Fruit fly (Drosophila melanogaster) whole organism, embryonic: ENCODE data around the gene CG9590.
A peak's percentile ranks its signal among the peaks of the same experiment; 100 is the strongest.

Experiments
- Adf1 ChIP-seq: fragments of 200-800 bp; sonication (Bioruptor generic); IDR thresholded peaks from 2 replicates; pipeline ENCODE4 v1.3.6; 2022; ENCODE audit warnings: missing biosample characterization, missing genetic modification characterization
- CG10267 ChIP-seq: fragments of 200-800 bp; sonication (Bioruptor generic); optimal IDR thresholded peaks from 2 replicates; lab custom pipeline; 2018; ENCODE audit warnings: missing biosample characterization, mild to moderate bottlenecking, missing genetic modification characterization, moderate library complexity
- CG12071 ChIP-seq: fragments of 200-800 bp; sonication (Bioruptor generic); optimal IDR thresholded peaks from 3 replicates; lab custom pipeline; 2018; ENCODE audit warnings: missing biosample characterization, mild to moderate bottlenecking, missing genetic modification characterization
- CG12659 ChIP-seq: fragments of 200-800 bp; sonication (Bioruptor generic); optimal IDR thresholded peaks from 3 replicates; lab custom pipeline; 2017; ENCODE audit warnings: mild to moderate bottlenecking, missing biosample characterization, missing genetic modification reagents, missing genetic modification characterization
- CG14860 ChIP-seq: fragments of 200-800 bp; sonication (Bioruptor generic); IDR thresholded peaks from 3 replicates; pipeline ENCODE4 v1.3.6; 2022; ENCODE audit warnings: missing biosample characterization, missing genetic modification characterization; ENCODE audit not compliant: partially characterized antibody
- CG17912 ChIP-seq: fragments of 200-800 bp; sonication (Bioruptor generic); optimal IDR thresholded peaks from 2 replicates; lab custom pipeline; 2018; ENCODE audit warnings: missing biosample characterization, mild to moderate bottlenecking, missing genetic modification characterization
- CG18011 ChIP-seq: fragments of 200-800 bp; sonication (Bioruptor generic); optimal IDR thresholded peaks from 2 replicates; lab custom pipeline; 2017; ENCODE audit warnings: missing biosample characterization, missing genetic modification characterization, mild to moderate bottlenecking, moderate library complexity, missing genotype
- CG2116 ChIP-seq: fragments of 200-800 bp; sonication (Bioruptor generic); optimal IDR thresholded peaks from 3 replicates; lab custom pipeline; 2018; ENCODE audit warnings: missing biosample characterization, mild to moderate bottlenecking, missing genetic modification characterization
- CG30403 ChIP-seq: fragments of 200-800 bp; sonication (Bioruptor generic); optimal IDR thresholded peaks from 3 replicates; lab custom pipeline; 2016; ENCODE audit warnings: missing biosample characterization, missing genetic modification characterization
- CG32772 ChIP-seq: fragments of 200-800 bp; sonication (Bioruptor generic); IDR thresholded peaks from 2 replicates; pipeline ENCODE4 v1.3.6; 2022; ENCODE audit warnings: missing biosample characterization, missing genetic modification characterization
- CG3407 ChIP-seq: fragments of 200-800 bp; sonication (Bioruptor generic); optimal IDR thresholded peaks from 2 replicates; lab custom pipeline; 2018; ENCODE audit warnings: missing biosample characterization, mild to moderate bottlenecking, missing genetic modification characterization
- CG7357 ChIP-seq: fragments of 200-800 bp; sonication (Bioruptor generic); IDR thresholded peaks from 3 replicates; pipeline ENCODE4 v1.3.6; 2022; ENCODE audit warnings: missing biosample characterization, missing genetic modification characterization
- CG8290 ChIP-seq, 3 experiments: fragments of 200-800 bp; sonication (Bioruptor generic); optimal IDR thresholded peaks; 2 replicates each; lab custom pipeline; 2016 to 2019; ENCODE audit warnings: missing biosample characterization in 3 of 3, missing genetic modification characterization in 3 of 3, mild to moderate bottlenecking in 2 of 3, moderate library complexity in 1 of 3
- CG8388 ChIP-seq: fragments of 200-800 bp; sonication (Bioruptor generic); optimal IDR thresholded peaks from 2 replicates; lab custom pipeline; 2019; ENCODE audit warnings: missing biosample characterization, mild to moderate bottlenecking, missing genetic modification characterization, moderate library complexity
- CG9817 ChIP-seq: fragments of 200-800 bp; sonication (Bioruptor generic); optimal IDR thresholded peaks from 2 replicates; lab custom pipeline; 2018; ENCODE audit warnings: missing biosample characterization, mild to moderate bottlenecking, missing genetic modification characterization, moderate library complexity
- Dll ChIP-seq: fragments of 200-800 bp; sonication (Bioruptor generic); IDR thresholded peaks from 4 replicates; pipeline ENCODE4 v1.3.6; 2022; ENCODE audit warnings: missing biosample characterization, missing genetic modification characterization; ENCODE audit not compliant: partially characterized antibody
- Doc2 ChIP-seq: fragments of 200-800 bp; sonication (Bioruptor generic); IDR thresholded peaks from 2 replicates; pipeline ENCODE4 v1.3.6; 2022; ENCODE audit warnings: missing biosample characterization, missing genetic modification characterization
- Dp ChIP-seq: fragments of 200-800 bp; sonication (Bioruptor generic); optimal IDR thresholded peaks from 2 replicates; lab custom pipeline; 2018; ENCODE audit warnings: missing biosample characterization, mild to moderate bottlenecking, missing genetic modification characterization, moderate library complexity
- E2f2 ChIP-seq: fragments of 200-800 bp; sonication (Bioruptor generic); IDR thresholded peaks from 2 replicates; pipeline ENCODE4 v1.3.6; 2022; ENCODE audit warnings: missing biosample characterization, missing genetic modification characterization
- Fer3 ChIP-seq: fragments of 200-800 bp; sonication (Bioruptor generic); optimal IDR thresholded peaks from 2 replicates; lab custom pipeline; 2018; ENCODE audit warnings: missing biosample characterization, mild to moderate bottlenecking, missing genetic modification characterization, moderate library complexity
- Jarid2 ChIP-seq: fragments of 200-800 bp; sonication (Bioruptor generic); optimal IDR thresholded peaks from 3 replicates; lab custom pipeline; 2017; ENCODE audit warnings: mild to moderate bottlenecking, missing biosample characterization, missing genetic modification reagents, missing genetic modification characterization
- NC2α ChIP-seq: fragments of 200-800 bp; sonication (Bioruptor generic); optimal IDR thresholded peaks from 2 replicates; lab custom pipeline; 2016; ENCODE audit warnings: missing biosample characterization, missing genetic modification characterization
- Oaz ChIP-seq: fragments of 200-800 bp; sonication (Bioruptor generic); IDR thresholded peaks from 2 replicates; pipeline ENCODE4 v1.3.6; 2022; ENCODE audit warnings: missing biosample characterization, missing genetic modification characterization
- Scr ChIP-seq: fragments of 200-800 bp; sonication (Bioruptor generic); IDR thresholded peaks from 2 replicates; pipeline ENCODE4 v1.3.6; 2022; ENCODE audit warnings: missing biosample characterization, missing genetic modification characterization; ENCODE audit not compliant: partially characterized antibody
- Xrp1 ChIP-seq: fragments of 200-800 bp; sonication (Bioruptor generic); IDR thresholded peaks from 2 replicates; pipeline ENCODE4 v1.3.6; 2022; ENCODE audit warnings: missing biosample characterization, missing genetic modification characterization
- ac ChIP-seq: fragments of 200-800 bp; sonication (Bioruptor generic); optimal IDR thresholded peaks from 3 replicates; lab custom pipeline; 2017; ENCODE audit warnings: missing biosample characterization, mild to moderate bottlenecking, missing genetic modification characterization
- chinmo ChIP-seq: fragments of 200-800 bp; sonication (Bioruptor generic); IDR thresholded peaks from 4 replicates; pipeline ENCODE4 v1.3.6; 2022; ENCODE audit warnings: missing biosample characterization, missing genetic modification characterization; ENCODE audit not compliant: partially characterized antibody
- dmrt11E ChIP-seq: fragments of 200-800 bp; sonication (Bioruptor generic); optimal IDR thresholded peaks from 3 replicates; lab custom pipeline; 2018; ENCODE audit warnings: missing biosample characterization, mild to moderate bottlenecking, missing genetic modification characterization, moderate library complexity
- exex ChIP-seq: fragments of 200-800 bp; sonication (Bioruptor generic); optimal IDR thresholded peaks from 4 replicates; lab custom pipeline; 2018; ENCODE audit warnings: missing biosample characterization, mild to moderate bottlenecking, missing genetic modification characterization, moderate library complexity
- ftz-f1 ChIP-seq: fragments of 200-800 bp; sonication (Bioruptor generic); optimal IDR thresholded peaks from 2 replicates; lab custom pipeline; 2016; ENCODE audit warnings: missing biosample characterization, missing genetic modification characterization
- fu2 ChIP-seq: fragments of 200-800 bp; sonication (Bioruptor generic); optimal IDR thresholded peaks from 2 replicates; lab custom pipeline; 2016; ENCODE audit warnings: missing biosample characterization, missing genetic modification characterization
- gcm2 ChIP-seq: fragments of 200-800 bp; sonication (Bioruptor generic); optimal IDR thresholded peaks from 2 replicates; lab custom pipeline; 2016; ENCODE audit warnings: missing biosample characterization, missing genetic modification characterization
- grau ChIP-seq: fragments of 200-800 bp; optimal IDR thresholded peaks from 3 replicates; lab custom pipeline; 2019; ENCODE audit warnings: missing biosample characterization, mild to moderate bottlenecking, missing genetic modification characterization, moderate library complexity
- hbn ChIP-seq: fragments of 200-800 bp; sonication (Bioruptor generic); IDR thresholded peaks from 2 replicates; pipeline ENCODE4 v1.3.6; 2022; ENCODE audit warnings: missing biosample characterization, missing genetic modification characterization; ENCODE audit not compliant: partially characterized antibody
- inv ChIP-seq: fragments of 200-800 bp; sonication (Bioruptor generic); IDR thresholded peaks from 2 replicates; pipeline ENCODE4 v1.3.6; 2022; ENCODE audit warnings: missing biosample characterization, missing genetic modification characterization; ENCODE audit not compliant: partially characterized antibody
- jumu ChIP-seq: fragments of 200-800 bp; sonication (Bioruptor generic); optimal IDR thresholded peaks from 3 replicates; lab custom pipeline; 2016; ENCODE audit warnings: missing biosample characterization, missing genetic modification characterization
- nau ChIP-seq: fragments of 200-800 bp; sonication (Bioruptor generic); optimal IDR thresholded peaks from 3 replicates; lab custom pipeline; 2017; ENCODE audit warnings: missing biosample characterization, mild to moderate bottlenecking, missing genetic modification characterization, missing genetic modification reagents
- schlank ChIP-seq: fragments of 200-800 bp; sonication (Bioruptor generic); optimal IDR thresholded peaks from 2 replicates; lab custom pipeline; 2018; ENCODE audit warnings: missing biosample characterization, mild to moderate bottlenecking, missing genetic modification characterization
- sens ChIP-seq: fragments of 200-800 bp; sonication (Bioruptor generic); peaks from one replicate; lab custom pipeline; 2016; ENCODE audit warnings: missing biosample characterization, missing genetic modification characterization
- shn ChIP-seq: fragments of 200-800 bp; sonication (Bioruptor generic); optimal IDR thresholded peaks from 3 replicates; lab custom pipeline; 2016; ENCODE audit warnings: missing biosample characterization, missing genetic modification characterization
- sna ChIP-seq: fragments of 200-800 bp; sonication (Bioruptor generic); IDR thresholded peaks from 2 replicates; pipeline ENCODE4 v1.3.6; 2022; ENCODE audit warnings: missing biosample characterization, missing genetic modification characterization; ENCODE audit not compliant: partially characterized antibody
- so ChIP-seq: fragments of 200-800 bp; sonication (Bioruptor generic); IDR thresholded peaks from 3 replicates; pipeline ENCODE4 v1.3.6; 2022; ENCODE audit warnings: missing biosample characterization, missing genetic modification characterization
- sob ChIP-seq: fragments of 200-800 bp; sonication (Bioruptor generic); IDR thresholded peaks from 2 replicates; pipeline ENCODE4 v1.3.6; 2022; ENCODE audit warnings: missing biosample characterization, missing genetic modification characterization
- tgo ChIP-seq: fragments of 200-800 bp; sonication (Bioruptor generic); IDR thresholded peaks from 3 replicates; pipeline ENCODE4 v1.3.6; 2022; ENCODE audit warnings: missing biosample characterization, missing genetic modification characterization
- tna ChIP-seq: fragments of 200-800 bp; sonication (Bioruptor generic); IDR thresholded peaks from 2 replicates; pipeline ENCODE4 v1.3.6; 2022; ENCODE audit warnings: missing biosample characterization, missing genetic modification characterization; ENCODE audit not compliant: partially characterized antibody
- tx ChIP-seq: fragments of 200-800 bp; sonication (Bioruptor generic); optimal IDR thresholded peaks from 2 replicates; lab custom pipeline; 2016; ENCODE audit warnings: missing biosample characterization, missing genetic modification characterization
- unc-4 ChIP-seq: fragments of 200-800 bp; sonication (Bioruptor generic); IDR thresholded peaks from 2 replicates; pipeline ENCODE4 v1.3.6; 2022; ENCODE audit warnings: missing biosample characterization, missing genetic modification characterization; ENCODE audit not compliant: partially characterized antibody
- yki ChIP-seq: fragments of >200 bp; optimal IDR thresholded peaks from 3 replicates; lab custom pipeline; 2018
- zen ChIP-seq: fragments of 200-800 bp; sonication (Bioruptor generic); optimal IDR thresholded peaks from 3 replicates; lab custom pipeline; 2018; ENCODE audit warnings: missing biosample characterization, mild to moderate bottlenecking, missing genetic modification characterization, moderate library complexity
- zen2 ChIP-seq: fragments of 200-800 bp; sonication (Bioruptor generic); IDR thresholded peaks from 3 replicates; pipeline ENCODE4 v1.3.6; 2022; ENCODE audit warnings: missing biosample characterization, missing genetic modification characterization; ENCODE audit not compliant: partially characterized antibody

The CG9590 gene

DNA sequence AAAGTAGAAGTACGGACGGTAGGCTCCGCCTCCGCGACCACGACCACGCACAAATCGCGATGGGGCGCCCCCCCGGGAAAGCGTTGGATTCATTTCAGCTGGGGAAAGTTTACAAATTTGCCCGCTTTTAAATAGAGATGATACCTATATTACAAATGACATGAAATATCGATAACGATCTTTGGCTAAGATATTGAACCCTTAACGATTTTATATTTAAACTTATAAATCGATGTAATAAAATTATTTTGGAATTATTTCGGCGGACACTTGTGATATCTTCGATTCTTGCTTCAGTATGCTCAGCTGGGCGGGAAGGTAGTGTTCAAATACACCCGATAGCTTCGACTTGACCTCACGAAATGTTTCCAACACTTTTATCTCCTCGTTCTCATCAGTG is 46.0 kb downstream of the CG9590 start, which contains the start of gene rec (continued):
- TF ChIP-seq ac (GFP tag; lab: Kevin White, UChicago) (no peak), shn (GFP tag; lab: Kevin White, UChicago) (no peak), CG18011 (no peak), CG7357 (no peak), sob (GFP tag; lab: Robert Waterston, UW) (no peak), sna (GFP tag; lab: Robert Waterston, UW) (peak; percentile 58; the same call in 1 of the 2 replicates), nau (no peak), Jarid2 (GFP tag; lab: Kevin White, UChicago) (no peak), Dp (peak; percentile 54), yki (lab: Kevin White, UChicago) (no peak), CG2116 (GFP tag; lab: Kevin White, UChicago) (peak; percentile 26), CG3407 (GFP tag; lab: Kevin White, UChicago) (no peak), dmrt11E (tag; lab: Kevin White, UChicago) (no peak), hbn (peak; percentile 31; the same call in 1 of the 2 replicates), ftz-f1 (no peak), Scr (GFP tag; lab: Robert Waterston, UW) (peak; percentile 64), exex (tag; lab: Kevin White, UChicago) (no peak), NC2α (GFP tag; lab: Kevin White, UChicago) (no peak), zen (no peak), chinmo (0 out of 4 replicates have a peak, but pooled peaks have one; percentile 42), grau (tag; lab: Kevin White, UChicago) (no peak), Adf1 (GFP tag; lab: Robert Waterston, UW) (no peak), Doc2 (GFP tag; lab: Robert Waterston, UW) (no peak), CG8388 (GFP tag; lab: Kevin White, UChicago) (no peak), CG9817 (tag; lab: Kevin White, UChicago) (no peak), sens (GFP tag; lab: Kevin White, UChicago) (peak; percentile 17), fu2 (GFP tag; lab: Kevin White, UChicago) (no peak), tx (no peak), inv (0 out of 2 replicates have a peak, but pooled peaks have one; percentile 7), CG32772 (GFP tag; lab: Robert Waterston, UW) (no peak), CG10267 (tag; lab: Kevin White, UChicago) (peak; percentile 14), so (GFP tag; lab: Robert Waterston, UW) (no peak), jumu (GFP tag; lab: Kevin White, UChicago) (no peak), CG14860 (peak; percentile 41; the same call in 1 of the 3 replicates), Dll (peak; percentile 74), Fer3 (no peak), gcm2 (GFP tag; lab: Kevin White, UChicago) (no peak), CG8290 (GFP tag; optimal IDR thresholded peaks at IDR 0.05; lab: Kevin White, UChicago) (no peak), CG8290 (tag; optimal IDR thresholded peaks at IDR 0.05; lab: Kevin White, UChicago) (no peak), tna (GFP tag; lab: Robert Waterston, UW) (no peak), Oaz (no peak), unc-4 (GFP tag; lab: Robert Waterston, UW) (peak; percentile 63), CG12659 (no peak), tgo (GFP tag; lab: Robert Waterston, UW) (no peak), E2f2 (GFP tag; lab: Robert Waterston, UW) (peak; percentile 70), zen2 (GFP tag; lab: Robert Waterston, UW) (no peak), CG30403 (GFP tag; lab: Kevin White, UChicago) (no peak), Xrp1 (GFP tag; lab: Robert Waterston, UW) (no peak), CG17912 (GFP tag; lab: Kevin White, UChicago) (no peak), schlank (tag; lab: Kevin White, UChicago) (no peak), CG12071 (GFP tag; lab: Kevin White, UChicago) (no peak)
